Fruit fly (Drosophila melanogaster) whole organism, embryonic: ENCODE results near the gene CG3097.

Experiments
- Ada2b ChIP-seq: fragments of 200-800 bp; sonication (Bioruptor generic); IDR thresholded peaks from 2 replicates; pipeline ENCODE4 v1.3.6; 2022; ENCODE audit warnings: missing biosample characterization, missing genetic modification characterization
- B-H2 ChIP-seq: fragments of 200-800 bp; sonication (Bioruptor generic); optimal IDR thresholded peaks from 2 replicates; lab custom pipeline; 2018; ENCODE audit warnings: missing biosample characterization, mild to moderate bottlenecking, missing genetic modification characterization
- Bgb ChIP-seq: fragments of 200-800 bp; sonication (Bioruptor generic); IDR thresholded peaks from 2 replicates; pipeline ENCODE4 v1.3.6; 2022; ENCODE audit warnings: missing biosample characterization, missing genetic modification characterization; ENCODE audit not compliant: partially characterized antibody
- C15 ChIP-seq: fragments of 200-800 bp; sonication (Bioruptor generic); IDR thresholded peaks from 3 replicates; pipeline ENCODE4 v1.3.6; 2022; ENCODE audit warnings: missing biosample characterization, missing genetic modification characterization
- CG11247 ChIP-seq: fragments of 200-800 bp; sonication (Bioruptor generic); IDR thresholded peaks from 2 replicates; pipeline ENCODE4 v1.3.6; 2022; ENCODE audit warnings: missing biosample characterization, missing genetic modification characterization
- CG11456 ChIP-seq: fragments of 200-800 bp; sonication (Bioruptor generic); IDR thresholded peaks from 3 replicates; pipeline ENCODE4 v1.3.6; 2022; ENCODE audit warnings: missing biosample characterization, missing genetic modification characterization
- CG12236 ChIP-seq: fragments of 200-800 bp; sonication (Bioruptor generic); optimal IDR thresholded peaks from 2 replicates; lab custom pipeline; 2016; ENCODE audit warnings: missing biosample characterization, missing genetic modification characterization
- CG13424 ChIP-seq: fragments of 200-800 bp; sonication (Bioruptor generic); optimal IDR thresholded peaks from 2 replicates; lab custom pipeline; 2019; ENCODE audit warnings: missing biosample characterization, mild to moderate bottlenecking, missing genetic modification characterization, moderate library complexity
- CG13894 ChIP-seq: fragments of 200-800 bp; sonication (Bioruptor generic); optimal IDR thresholded peaks from 3 replicates; lab custom pipeline; 2018; ENCODE audit warnings: missing biosample characterization, mild to moderate bottlenecking, missing genetic modification characterization, moderate library complexity
- CG15011 ChIP-seq: fragments of 200-800 bp; sonication (Bioruptor generic); optimal IDR thresholded peaks from 3 replicates; lab custom pipeline; 2018; ENCODE audit warnings: missing biosample characterization, mild to moderate bottlenecking, missing genetic modification characterization
- CG15696 ChIP-seq: fragments of 200-800 bp; sonication (Bioruptor generic); optimal IDR thresholded peaks from 2 replicates; lab custom pipeline; 2019; ENCODE audit warnings: missing biosample characterization, mild to moderate bottlenecking, missing genetic modification characterization, moderate library complexity
- CG1603 ChIP-seq: fragments of 200-800 bp; sonication (Bioruptor generic); optimal IDR thresholded peaks from 2 replicates; lab custom pipeline; 2019; ENCODE audit warnings: missing biosample characterization, mild to moderate bottlenecking, missing genetic modification characterization, moderate library complexity
- CG16815 ChIP-seq: fragments of 200-800 bp; sonication (Bioruptor generic); optimal IDR thresholded peaks from 3 replicates; lab custom pipeline; 2017; ENCODE audit warnings: missing biosample characterization, mild to moderate bottlenecking, missing genetic modification characterization
- CG17361 ChIP-seq: fragments of 200-800 bp; sonication (Bioruptor generic); IDR thresholded peaks from 3 replicates; pipeline ENCODE4 v1.3.6; 2022; ENCODE audit warnings: missing biosample characterization, missing genetic modification characterization
- CG2120 ChIP-seq: fragments of 200-800 bp; sonication (Bioruptor generic); optimal IDR thresholded peaks from 3 replicates; lab custom pipeline; 2016; ENCODE audit warnings: missing biosample characterization, missing genetic modification characterization
- CG31224 ChIP-seq: fragments of 200-800 bp; sonication (Bioruptor generic); IDR thresholded peaks from 2 replicates; pipeline ENCODE4 v1.3.6; 2022; ENCODE audit warnings: missing biosample characterization, missing genetic modification characterization
- CG3995 ChIP-seq: fragments of 200-800 bp; sonication (Bioruptor generic); optimal IDR thresholded peaks from 3 replicates; lab custom pipeline; 2016; ENCODE audit warnings: missing biosample characterization, missing genetic modification characterization
- CG42726 ChIP-seq: fragments of 200-800 bp; sonication (Bioruptor generic); IDR thresholded peaks from 2 replicates; pipeline ENCODE4 v1.3.6; 2022; ENCODE audit warnings: missing biosample characterization, missing genetic modification characterization; ENCODE audit not compliant: partially characterized antibody
- CG6765 ChIP-seq: fragments of 200-800 bp; sonication (Bioruptor generic); optimal IDR thresholded peaks from 3 replicates; lab custom pipeline; 2017; ENCODE audit warnings: missing biosample characterization, mild to moderate bottlenecking, missing genetic modification characterization
- CG7556 ChIP-seq: fragments of 200-800 bp; sonication (Bioruptor generic); optimal IDR thresholded peaks from 2 replicates; lab custom pipeline; 2017; ENCODE audit warnings: missing biosample characterization, mild to moderate bottlenecking, missing genetic modification characterization
- CG8478 ChIP-seq: fragments of >200 bp; optimal IDR thresholded peaks from 2 replicates; lab custom pipeline; 2018
- Dref ChIP-seq: fragments of 200-800 bp; sonication (Bioruptor generic); IDR thresholded peaks from 2 replicates; pipeline ENCODE4 v1.3.6; 2022; ENCODE audit warnings: missing biosample characterization, missing genetic modification characterization
- Elba2 ChIP-seq: fragments of 200-800 bp; sonication (Bioruptor generic); optimal IDR thresholded peaks from 3 replicates; lab custom pipeline; 2016; ENCODE audit warnings: missing biosample characterization, missing genetic modification characterization
- Ets97D ChIP-seq: fragments of 200-800 bp; sonication (Bioruptor generic); optimal IDR thresholded peaks from 3 replicates; lab custom pipeline; 2016; ENCODE audit warnings: missing biosample characterization, missing genetic modification characterization
- MESR4 ChIP-seq: fragments of 200-800 bp; sonication (Bioruptor generic); optimal IDR thresholded peaks from 2 replicates; lab custom pipeline; 2018; ENCODE audit warnings: missing biosample characterization, mild to moderate bottlenecking, missing genetic modification characterization, moderate library complexity
- Mad ChIP-seq: fragments of 200-800 bp; sonication (Bioruptor generic); optimal IDR thresholded peaks from 2 replicates; lab custom pipeline; 2016; ENCODE audit warnings: missing biosample characterization, missing genetic modification characterization
- Meics ChIP-seq: fragments of 200-800 bp; sonication (Bioruptor generic); optimal IDR thresholded peaks from 2 replicates; lab custom pipeline; 2017; ENCODE audit warnings: missing biosample characterization, mild to moderate bottlenecking, missing genetic modification characterization
- Oaz ChIP-seq: fragments of 200-800 bp; sonication (Bioruptor generic); IDR thresholded peaks from 2 replicates; pipeline ENCODE4 v1.3.6; 2022; ENCODE audit warnings: missing biosample characterization, missing genetic modification characterization
- Sry-β ChIP-seq: fragments of 200-800 bp; sonication (Bioruptor generic); optimal IDR thresholded peaks from 2 replicates; lab custom pipeline; 2018; ENCODE audit warnings: missing biosample characterization, mild to moderate bottlenecking, missing genetic modification characterization, moderate library complexity
- Usf ChIP-seq: fragments of 200-800 bp; sonication (Bioruptor generic); optimal IDR thresholded peaks from 2 replicates; lab custom pipeline; 2017; ENCODE audit warnings: missing genotype, missing biosample characterization, missing genetic modification characterization
- Xrp1 ChIP-seq: fragments of 200-800 bp; sonication (Bioruptor generic); IDR thresholded peaks from 2 replicates; pipeline ENCODE4 v1.3.6; 2022; ENCODE audit warnings: missing biosample characterization, missing genetic modification characterization
- YL-1 ChIP-seq: fragments of 200-800 bp; sonication (Bioruptor generic); optimal IDR thresholded peaks from 3 replicates; lab custom pipeline; 2017; ENCODE audit warnings: missing biosample characterization, mild to moderate bottlenecking, missing genetic modification characterization
- ac ChIP-seq: fragments of 200-800 bp; sonication (Bioruptor generic); optimal IDR thresholded peaks from 3 replicates; lab custom pipeline; 2017; ENCODE audit warnings: missing biosample characterization, mild to moderate bottlenecking, missing genetic modification characterization
- ase ChIP-seq: fragments of 200-800 bp; sonication (Bioruptor generic); IDR thresholded peaks from 3 replicates; pipeline ENCODE4 v1.3.6; 2022; ENCODE audit warnings: missing biosample characterization, missing genetic modification characterization
- az2 ChIP-seq: fragments of 200-800 bp; sonication (Bioruptor generic); optimal IDR thresholded peaks from 3 replicates; lab custom pipeline; 2016; ENCODE audit warnings: missing biosample characterization, missing genetic modification characterization
- cas ChIP-seq: fragments of 200-800 bp; sonication (Bioruptor generic); IDR thresholded peaks from 2 replicates; pipeline ENCODE4 v1.3.6; 2022; ENCODE audit warnings: missing biosample characterization, missing genetic modification characterization
- chif ChIP-seq, 2 experiments: fragments of 200-800 bp; sonication (Bioruptor generic); optimal IDR thresholded peaks; 3 replicates each; lab custom pipeline; 2016; ENCODE audit warnings: missing biosample characterization in 2 of 2, missing genetic modification characterization in 2 of 2
- dm ChIP-seq: fragments of 200-800 bp; sonication (Bioruptor generic); optimal IDR thresholded peaks from 3 replicates; lab custom pipeline; 2016; ENCODE audit warnings: missing biosample characterization, missing genetic modification characterization
- ems ChIP-seq: fragments of 200-800 bp; sonication (Bioruptor generic); optimal IDR thresholded peaks from 3 replicates; lab custom pipeline; 2016; ENCODE audit warnings: missing biosample characterization, missing genetic modification characterization
- gro ChIP-seq: fragments of 200-800 bp; sonication (Bioruptor generic); optimal IDR thresholded peaks from 2 replicates; lab custom pipeline; 2016; ENCODE audit warnings: missing biosample characterization, missing genetic modification characterization
- hbn ChIP-seq: fragments of 200-800 bp; sonication (Bioruptor generic); IDR thresholded peaks from 2 replicates; pipeline ENCODE4 v1.3.6; 2022; ENCODE audit warnings: missing biosample characterization, missing genetic modification characterization; ENCODE audit not compliant: partially characterized antibody
- inv ChIP-seq: fragments of 200-800 bp; sonication (Bioruptor generic); IDR thresholded peaks from 2 replicates; pipeline ENCODE4 v1.3.6; 2022; ENCODE audit warnings: missing biosample characterization, missing genetic modification characterization; ENCODE audit not compliant: partially characterized antibody
- jigr1 ChIP-seq: fragments of 200-800 bp; sonication (Bioruptor generic); IDR thresholded peaks from 3 replicates; pipeline ENCODE4 v1.3.6; 2022; ENCODE audit warnings: missing biosample characterization, missing genetic modification characterization
- ken ChIP-seq: fragments of 200-800 bp; sonication (Bioruptor generic); IDR thresholded peaks from 3 replicates; pipeline ENCODE4 v1.3.6; 2022; ENCODE audit warnings: missing biosample characterization, missing genetic modification characterization
- lbe ChIP-seq: fragments of 200-800 bp; sonication (Bioruptor generic); optimal IDR thresholded peaks from 2 replicates; lab custom pipeline; 2016; ENCODE audit warnings: missing biosample characterization, mild to moderate bottlenecking, missing genetic modification characterization
- rib ChIP-seq: fragments of 200-800 bp; sonication (Bioruptor generic); IDR thresholded peaks from 2 replicates; pipeline ENCODE4 v1.3.6; 2022; ENCODE audit warnings: missing biosample characterization, missing genetic modification characterization
- salm ChIP-seq: fragments of 200-800 bp; sonication (Bioruptor generic); optimal IDR thresholded peaks from 2 replicates; lab custom pipeline; 2018; ENCODE audit warnings: missing biosample characterization, mild to moderate bottlenecking, missing genetic modification characterization
- slp2 ChIP-seq: fragments of 200-800 bp; sonication (Bioruptor generic); optimal IDR thresholded peaks from 2 replicates; lab custom pipeline; 2016; ENCODE audit warnings: missing biosample characterization, missing genetic modification characterization
- trh ChIP-seq: fragments of 200-800 bp; sonication (Bioruptor generic); optimal IDR thresholded peaks from 2 replicates; lab custom pipeline; 2016; ENCODE audit warnings: missing biosample characterization, missing genetic modification characterization
- vvl ChIP-seq: fragments of 200-800 bp; sonication (Bioruptor generic); IDR thresholded peaks from 2 replicates; pipeline ENCODE4 v1.3.6; 2022; ENCODE audit warnings: missing biosample characterization, missing genetic modification characterization

Gene CG3097

dm6 chrX:5764001-5764892 is 6.3 kb downstream of the CG3097 start, which contains the start of the genes MAPk-Ak2 and CG42699 (continued):
- TF ChIP-seq hbn (GFP tag; lab: Robert Waterston, UW) = 0 out of 2 replicates have a peak, but pooled peaks have one; percentile 18
- TF ChIP-seq chif (GFP tag; optimal IDR thresholded peaks at IDR 0.05; lab: Kevin White, UChicago) = peak; percentile 68 to 69
- TF ChIP-seq ase (GFP tag; lab: Robert Waterston, UW) = no peak
- TF ChIP-seq CG8478 = no peak
- peak; percentile 68 for TF ChIP-seq lbe (GFP tag; lab: Kevin White, UChicago)
- peak; percentile 77 for TF ChIP-seq CG15011 (GFP tag; lab: Kevin White, UChicago)
- TF ChIP-seq CG6765 (GFP tag; lab: Kevin White, UChicago) = peak; percentile 82
- peak; percentile 57 for TF ChIP-seq trh (GFP tag; lab: Kevin White, UChicago)
- TF ChIP-seq CG15696 = peak; percentile 89
- peak; percentile 80 for TF ChIP-seq CG7556
- TF ChIP-seq Meics (GFP tag; lab: Kevin White, UChicago) = peak; percentile 84
- TF ChIP-seq ken (GFP tag; lab: Robert Waterston, UW) = no peak
- TF ChIP-seq CG3995 (GFP tag; lab: Kevin White, UChicago) = peak; percentile 77
- no peak for TF ChIP-seq jigr1 (GFP tag; lab: Robert Waterston, UW)
- TF ChIP-seq CG17361 (GFP tag; lab: Robert Waterston, UW) = peak; percentile 70; the same call in 2 of the 3 replicates
- TF ChIP-seq CG1603 (tag; lab: Kevin White, UChicago) = peak; percentile 65
- TF ChIP-seq CG11456 = peak; percentile 70; the same call in 2 of the 3 replicates
- peak; percentile 86 for TF ChIP-seq Dref (GFP tag; lab: Robert Waterston, UW)
- TF ChIP-seq Sry-β (GFP tag; lab: Kevin White, UChicago) = peak; percentile 47
- TF ChIP-seq Bgb (GFP tag; lab: Robert Waterston, UW) = peak; percentile 72
- 0 out of 2 replicates have a peak, but pooled peaks have one; percentile 15 for TF ChIP-seq rib
- no peak for TF ChIP-seq Oaz (GFP tag; lab: Robert Waterston, UW)
- peak; percentile 49 for TF ChIP-seq Mad (GFP tag; lab: Kevin White, UChicago)
- TF ChIP-seq YL-1 (GFP tag; lab: Kevin White, UChicago) = peak; percentile 92
- TF ChIP-seq CG13894 (tag; lab: Kevin White, UChicago) = peak; percentile 90
- TF ChIP-seq ac = peak; percentile 71
- TF ChIP-seq C15 = no peak
- no peak for TF ChIP-seq Elba2 (GFP tag; lab: Kevin White, UChicago)
- TF ChIP-seq MESR4 (GFP tag; lab: Kevin White, UChicago) = peak; percentile 76
- no peak for TF ChIP-seq cas (GFP tag; lab: Robert Waterston, UW)
- TF ChIP-seq CG11247 = peak; percentile 63
- TF ChIP-seq CG31224 (GFP tag; lab: Robert Waterston, UW) = no peak
- TF ChIP-seq CG2120 (GFP tag; lab: Kevin White, UChicago) = peak; percentile 77
- peak; percentile 71 for TF ChIP-seq CG13424 (tag; lab: Kevin White, UChicago)
- TF ChIP-seq CG16815 = no peak
- TF ChIP-seq salm = peak; percentile 62
- peak; percentile 72 for TF ChIP-seq gro (GFP tag; lab: Kevin White, UChicago)
- TF ChIP-seq inv (GFP tag; lab: Robert Waterston, UW) = peak; percentile 54
- peak; percentile 75 for TF ChIP-seq CG12236 (GFP tag; lab: Kevin White, UChicago)
- peak; percentile 68 for TF ChIP-seq dm (GFP tag; lab: Kevin White, UChicago)
- TF ChIP-seq az2 = no peak
- no peak for TF ChIP-seq Usf
- no peak for TF ChIP-seq CG42726 (GFP tag; lab: Robert Waterston, UW)
- no peak for TF ChIP-seq Ada2b (GFP tag; lab: Robert Waterston, UW)
- TF ChIP-seq ems (GFP tag; lab: Kevin White, UChicago) = peak; percentile 73
- TF ChIP-seq Ets97D (GFP tag; lab: Kevin White, UChicago) = peak; percentile 58
- TF ChIP-seq Xrp1 (GFP tag; lab: Robert Waterston, UW) = peak; percentile 76
- peak; percentile 56 for TF ChIP-seq slp2 (GFP tag; lab: Kevin White, UChicago)
- peak; percentile 87 for TF ChIP-seq B-H2
- TF ChIP-seq vvl (GFP tag; lab: Robert Waterston, UW) = peak; percentile 40
